Fruit fly (Drosophila melanogaster) whole organism, prepupa: Measurements from ENCODE around the gene CG15530.

ENCODE experiments used
- Blimp-1 ChIP-seq: fragments of 200-800 bp; sonication (Bioruptor generic); optimal IDR thresholded peaks from 3 replicates; lab custom pipeline; 2017; ENCODE audit warnings: missing biosample characterization, missing genetic modification characterization, mild to moderate bottlenecking, moderate library complexity, missing genetic modification reagents
- CG10631 ChIP-seq: fragments of 200-800 bp; sonication (Bioruptor generic); optimal IDR thresholded peaks from 2 replicates; lab custom pipeline; 2016; ENCODE audit warnings: missing biosample characterization, missing genetic modification characterization
- CG11294 ChIP-seq: fragments of 200-800 bp; sonication (Bioruptor generic); IDR thresholded peaks from 2 replicates; pipeline ENCODE4 v1.3.6; 2022; ENCODE audit warnings: missing biosample characterization, missing genetic modification characterization
- CG11902 ChIP-seq: fragments of 200-800 bp; sonication (Bioruptor generic); optimal IDR thresholded peaks from 3 replicates; lab custom pipeline; 2016; ENCODE audit warnings: missing biosample characterization, missing genetic modification characterization
- CG15336 ChIP-seq: fragments of 200-800 bp; sonication (Bioruptor generic); IDR thresholded peaks from 2 replicates; pipeline ENCODE4 v1.3.6; 2022; ENCODE audit warnings: missing biosample characterization, missing genetic modification characterization
- CG1621 ChIP-seq: fragments of 200-800 bp; sonication (Bioruptor generic); optimal IDR thresholded peaks from 3 replicates; lab custom pipeline; 2018; ENCODE audit warnings: missing biosample characterization, mild to moderate bottlenecking, missing genetic modification characterization
- CG31627 ChIP-seq: fragments of 200-800 bp; sonication (Bioruptor generic); optimal IDR thresholded peaks from 3 replicates; lab custom pipeline; 2016; ENCODE audit warnings: missing biosample characterization, missing genetic modification characterization
- CG32006 ChIP-seq: fragments of 200-800 bp; sonication (Bioruptor generic); optimal IDR thresholded peaks from 3 replicates; lab custom pipeline; 2017; ENCODE audit warnings: missing biosample characterization, mild to moderate bottlenecking, missing genetic modification characterization
- CG34406 ChIP-seq: fragments of 200-800 bp; sonication (Bioruptor generic); optimal IDR thresholded peaks from 3 replicates; lab custom pipeline; 2016; ENCODE audit warnings: missing biosample characterization, missing genetic modification characterization
- CG3919 ChIP-seq: fragments of 200-800 bp; sonication (Bioruptor generic); optimal IDR thresholded peaks from 3 replicates; lab custom pipeline; 2016; ENCODE audit warnings: missing biosample characterization, missing genetic modification characterization
- CG4318 ChIP-seq: fragments of 200-800 bp; sonication (Bioruptor generic); optimal IDR thresholded peaks from 3 replicates; lab custom pipeline; 2017; ENCODE audit warnings: missing biosample characterization, mild to moderate bottlenecking, missing genetic modification characterization
- CG6163 ChIP-seq: fragments of 200-800 bp; sonication (Bioruptor generic); IDR thresholded peaks from 3 replicates; pipeline ENCODE4 v1.3.6; 2022; ENCODE audit warnings: missing biosample characterization, missing genetic modification characterization
- CG6276 ChIP-seq: fragments of 200-800 bp; sonication (Bioruptor generic); optimal IDR thresholded peaks from 2 replicates; lab custom pipeline; 2017; ENCODE audit warnings: missing biosample characterization, mild to moderate bottlenecking, missing genetic modification characterization
- CG6792 ChIP-seq: fragments of 200-800 bp; sonication (Bioruptor generic); optimal IDR thresholded peaks from 3 replicates; lab custom pipeline; 2016; ENCODE audit warnings: missing biosample characterization, missing genetic modification characterization
- CG6808 ChIP-seq: fragments of 200-800 bp; sonication (Bioruptor generic); optimal IDR thresholded peaks from 3 replicates; lab custom pipeline; 2017; ENCODE audit warnings: missing biosample characterization, missing genetic modification characterization, mild to moderate bottlenecking, moderate library complexity, missing genetic modification reagents
- CG7368 ChIP-seq: fragments of 200-800 bp; sonication (Bioruptor generic); optimal IDR thresholded peaks from 3 replicates; lab custom pipeline; 2016; ENCODE audit warnings: missing biosample characterization, missing genetic modification characterization
- CG8119 ChIP-seq: fragments of 200-800 bp; sonication (Bioruptor generic); IDR thresholded peaks from 3 replicates; pipeline ENCODE4 v1.3.6; 2022; ENCODE audit warnings: missing biosample characterization, missing genetic modification characterization
- CG8319 ChIP-seq: fragments of 200-800 bp; sonication (Bioruptor generic); optimal IDR thresholded peaks from 3 replicates; lab custom pipeline; 2016; ENCODE audit warnings: missing biosample characterization, missing genetic modification characterization
- Eip78C ChIP-seq: fragments of 200-800 bp; sonication (Bioruptor generic); peaks from one replicate; lab custom pipeline; 2016; ENCODE audit warnings: missing biosample characterization, missing genetic modification characterization
- Eip93F ChIP-seq: fragments of 200-800 bp; sonication (Bioruptor generic); optimal IDR thresholded peaks from 2 replicates; lab custom pipeline; 2016; ENCODE audit warnings: missing biosample characterization, mild to moderate bottlenecking, missing genetic modification characterization
- Ets21C ChIP-seq: fragments of 200-800 bp; sonication (Bioruptor generic); optimal IDR thresholded peaks from 3 replicates; lab custom pipeline; 2016; ENCODE audit warnings: missing biosample characterization, missing genetic modification characterization
- Hr38 ChIP-seq: sonication (Bioruptor generic); optimal IDR thresholded peaks from 2 replicates; lab custom pipeline; 2016; ENCODE audit warnings: missing biosample characterization, missing genetic modification characterization
- Hr39 ChIP-seq: fragments of 200-800 bp; sonication (Bioruptor generic); optimal IDR thresholded peaks from 2 replicates; lab custom pipeline; 2016; ENCODE audit warnings: missing biosample characterization, missing genetic modification characterization
- Lpt ChIP-seq: fragments of 200-800 bp; sonication (Bioruptor generic); optimal IDR thresholded peaks from 3 replicates; lab custom pipeline; 2016; ENCODE audit warnings: missing biosample characterization, missing genetic modification characterization
- Met ChIP-seq: fragments of 200-800 bp; sonication (Bioruptor generic); optimal IDR thresholded peaks from 3 replicates; lab custom pipeline; 2016; ENCODE audit warnings: missing biosample characterization, missing genetic modification characterization
- OdsH ChIP-seq: fragments of 200-800 bp; sonication (Bioruptor generic); optimal IDR thresholded peaks from 3 replicates; lab custom pipeline; 2016; ENCODE audit warnings: missing biosample characterization, missing genetic modification characterization
- Smox ChIP-seq: fragments of 200-800 bp; sonication (Bioruptor generic); optimal IDR thresholded peaks from 3 replicates; lab custom pipeline; 2016; ENCODE audit warnings: missing biosample characterization, missing genetic modification characterization
- Sox102F ChIP-seq: fragments of 200-800 bp; sonication (Bioruptor generic); optimal IDR thresholded peaks from 2 replicates; lab custom pipeline; 2016; ENCODE audit warnings: missing biosample characterization, mild to moderate bottlenecking, missing genetic modification characterization
- Sox14 ChIP-seq: fragments of 200-800 bp; sonication (Bioruptor generic); optimal IDR thresholded peaks from 3 replicates; lab custom pipeline; 2016; ENCODE audit warnings: missing biosample characterization, missing genetic modification characterization
- Sox15 ChIP-seq: fragments of 200-800 bp; sonication (Bioruptor generic); optimal IDR thresholded peaks from 3 replicates; lab custom pipeline; 2016; ENCODE audit warnings: missing biosample characterization, missing genetic modification characterization
- cyc ChIP-seq: fragments of 200-800 bp; sonication (Bioruptor generic); optimal IDR thresholded peaks from 3 replicates; lab custom pipeline; 2016; ENCODE audit warnings: missing biosample characterization, missing genetic modification characterization
- dac ChIP-seq: fragments of 200-800 bp; sonication (Bioruptor generic); optimal IDR thresholded peaks from 2 replicates; lab custom pipeline; 2017; ENCODE audit warnings: missing biosample characterization, mild to moderate bottlenecking, missing genetic modification characterization
- eg ChIP-seq: fragments of 200-800 bp; sonication (Bioruptor generic); IDR thresholded peaks from 3 replicates; pipeline ENCODE4 v1.3.6; 2022; ENCODE audit warnings: missing biosample characterization, missing genetic modification characterization
- fd85E ChIP-seq: fragments of 200-800 bp; sonication (Bioruptor generic); optimal IDR thresholded peaks from 3 replicates; lab custom pipeline; 2016; ENCODE audit warnings: missing biosample characterization, missing genetic modification characterization
- fkh ChIP-seq: fragments of 200-800 bp; sonication (Bioruptor generic); optimal IDR thresholded peaks from 3 replicates; lab custom pipeline; 2017; ENCODE audit warnings: missing biosample characterization, mild to moderate bottlenecking, missing genetic modification characterization, moderate library complexity
- lz ChIP-seq: fragments of 200-800 bp; sonication (Bioruptor generic); optimal IDR thresholded peaks from 3 replicates; lab custom pipeline; 2016; ENCODE audit warnings: missing biosample characterization, missing genetic modification characterization
- net ChIP-seq: fragments of 200-800 bp; sonication (Bioruptor generic); optimal IDR thresholded peaks from 3 replicates; lab custom pipeline; 2016; ENCODE audit warnings: missing biosample characterization, missing genetic modification characterization
- pdm3 ChIP-seq: fragments of 200-800 bp; sonication (Bioruptor generic); optimal IDR thresholded peaks from 3 replicates; lab custom pipeline; 2016; ENCODE audit warnings: missing biosample characterization, missing genetic modification characterization
- ss ChIP-seq, 2 experiments: fragments of 200-800 bp; sonication (Bioruptor generic); optimal IDR thresholded peaks; 2 replicates in 1 of 2; 3 replicates in 1 of 2; lab custom pipeline; 2017 to 2018; ENCODE audit warnings: mild to moderate bottlenecking in 2 of 2, missing biosample characterization in 2 of 2, missing genetic modification characterization in 2 of 2, moderate library complexity in 1 of 2
- svp ChIP-seq: fragments of 200-800 bp; sonication (Bioruptor generic); peaks from one replicate; lab custom pipeline; 2016; ENCODE audit warnings: missing biosample characterization, missing genetic modification characterization
- topi ChIP-seq: fragments of 200-800 bp; sonication (Bioruptor generic); optimal IDR thresholded peaks from 3 replicates; lab custom pipeline; 2016; ENCODE audit warnings: missing biosample characterization, missing genetic modification characterization
- vri ChIP-seq: fragments of 200-800 bp; sonication (Bioruptor generic); optimal IDR thresholded peaks from 3 replicates; lab custom pipeline; 2016; ENCODE audit warnings: missing biosample characterization, mild to moderate bottlenecking, missing genetic modification characterization

CG15530 gene

dm6 chr3R:30177494-30177893, at the start of gene CG15530, which contains the start of gene CG1983:
CG15530 (plus strand) TSS chr3R:30177877.
CG1983 (minus strand) TSS chr3R:30177700.
- TF ChIP-seq CG6808 (GFP tag; lab: Kevin White, UChicago) (peak; percentile 74), CG11902 (GFP tag; lab: Kevin White, UChicago) (no peak)
- TF ChIP-seq, all 60 proteins: peak for 1

DNA sequence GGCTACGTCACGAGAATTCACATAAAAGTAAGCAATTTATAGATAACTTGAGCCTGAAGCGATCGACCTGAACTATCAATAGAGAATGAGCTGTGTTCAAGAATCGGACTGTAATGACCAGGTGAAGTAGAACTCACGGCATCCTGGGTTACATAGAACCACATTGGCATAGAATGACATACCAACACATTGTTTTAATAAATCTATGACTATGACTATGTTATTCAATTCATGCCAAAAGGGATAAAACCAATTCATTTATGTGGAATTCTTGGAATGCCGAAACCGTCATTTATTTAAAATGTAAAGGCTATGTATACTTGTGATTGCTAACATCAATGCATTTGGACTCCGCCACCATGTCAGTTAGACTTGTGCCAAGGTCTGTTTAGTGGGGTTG, 48.7 kb upstream of the CG15530 start, which contains the start of gene Ppi1:
TSS of gene Ppi1 (minus strand) at position 101 of the 400 bp plus-strand sequence.
- TF ChIP-seq CG8119 (GFP tag; lab: Robert Waterston, UW), result no peak
- TF ChIP-seq CG6808 (GFP tag; lab: Kevin White, UChicago), result no peak
- TF ChIP-seq Hr38, result no peak
- TF ChIP-seq CG32006 (GFP tag; lab: Kevin White, UChicago), result no peak
- TF ChIP-seq fkh (GFP tag; lab: Kevin White, UChicago), result no peak
- no peak for TF ChIP-seq eg
- no peak for TF ChIP-seq Blimp-1
- TF ChIP-seq Met, result no peak
- no peak for TF ChIP-seq OdsH
- no peak for TF ChIP-seq topi (GFP tag; lab: Kevin White, UChicago)
- TF ChIP-seq CG10631, result no peak
- TF ChIP-seq CG6163, result no peak
- TF ChIP-seq CG34406 (GFP tag; lab: Kevin White, UChicago), result no peak
- TF ChIP-seq pdm3, result no peak
- no peak for TF ChIP-seq CG15336 (GFP tag; lab: Robert Waterston, UW)
- no peak for TF ChIP-seq net

dm6 chr3R:30132295-30132694, 45.4 kb upstream of the CG15530 start, which contains the start of gene CG31029:
CG31029 (minus strand) TSS chr3R:30132395.
- no peak for TF ChIP-seq CG6792 (GFP tag; lab: Kevin White, UChicago)
- peak; percentile 15 for TF ChIP-seq svp
- TF ChIP-seq, all 60 proteins: peak for 1

dm6 chr3R:30134063-30135047, 43.3 kb upstream of the CG15530 start, which contains the start of gene Tpi:
Tpi (minus strand) TSS chr3R:30134599.
- TF ChIP-seq Met (peak; percentile 47), pdm3 (peak; percentile 78), lz (GFP tag; lab: Kevin White, UChicago) (peak; percentile 65), Sox102F (peak; percentile 80), CG3919 (GFP tag; lab: Kevin White, UChicago) (no peak), CG11294 (GFP tag; lab: Robert Waterston, UW) (no peak), vri (GFP tag; lab: Kevin White, UChicago) (peak; percentile 53), CG31627 (GFP tag; lab: Kevin White, UChicago) (peak; percentile 59), Eip78C (peak; percentile 38), net (peak; percentile 70), CG1621 (peak; percentile 72), CG6276 (no peak), Eip93F (GFP tag; lab: Kevin White, UChicago) (no peak), CG11902 (GFP tag; lab: Kevin White, UChicago) (no peak), Smox (GFP tag; lab: Kevin White, UChicago) (peak; percentile 66), CG15336 (GFP tag; lab: Robert Waterston, UW) (peak; percentile 81), eg (peak; percentile 72), CG6163 (peak; percentile 66), CG4318 (GFP tag; lab: Kevin White, UChicago) (no peak), topi (GFP tag; lab: Kevin White, UChicago) (peak; percentile 43), Ets21C (GFP tag; lab: Kevin White, UChicago) (peak; percentile 54), svp (peak; percentile 93), CG8119 (GFP tag; lab: Robert Waterston, UW) (peak; percentile 63), Hr39 (GFP tag; lab: Kevin White, UChicago) (peak; percentile 69), dac (GFP tag; lab: Kevin White, UChicago) (no peak), OdsH (peak; percentile 73), Sox15 (GFP tag; lab: Kevin White, UChicago) (peak; percentile 27), CG8319 (GFP tag; lab: Kevin White, UChicago) (peak; percentile 19), CG32006 (GFP tag; lab: Kevin White, UChicago) (peak; percentile 73), cyc (GFP tag; lab: Kevin White, UChicago) (no peak), ss (GFP tag; optimal IDR thresholded peaks at IDR 0.05; lab: Kevin White, UChicago) (no peak), fd85E (no peak), CG6792 (GFP tag; lab: Kevin White, UChicago) (peak; percentile 50), Sox14 (GFP tag; lab: Kevin White, UChicago) (peak; percentile 69), CG7368 (GFP tag; lab: Kevin White, UChicago) (peak; percentile 16), Hr38 (no peak), Lpt (GFP tag; lab: Kevin White, UChicago) (no peak)
